Worm (Caenorhabditis elegans): Measurements from ENCODE around the gene srm-3.

The srm-3 gene

ce11 chrIV:9696513-9696912, 47.7 kb downstream of the srm-3 start:
- no peak for TF ChIP-seq elt-1 (tag; optimal IDR thresholded peaks at IDR 0.05)
- TF ChIP-seq nhr-237 (tag; optimal IDR thresholded peaks at IDR 0.05) = no peak
- TF ChIP-seq F13H6.1 (tag; optimal IDR thresholded peaks at IDR 0.05) = no peak
- no peak for TF ChIP-seq R02D3.7 (tag; optimal IDR thresholded peaks at IDR 0.05)
- TF ChIP-seq ZK546.5 (tag; optimal IDR thresholded peaks at IDR 0.05) = no peak
- TF ChIP-seq sma-3 (GFP tag; optimal IDR thresholded peaks at IDR 0.05) = no peak
- TF ChIP-seq dmd-4 (tag; optimal IDR thresholded peaks at IDR 0.05) = no peak
- TF ChIP-seq egl-27 (tag; optimal IDR thresholded peaks at IDR 0.05) = no peak
- TF ChIP-seq nhr-77 (tag; optimal IDR thresholded peaks at IDR 0.05) = no peak
- no peak for TF ChIP-seq nhr-23 (tag; optimal IDR thresholded peaks at IDR 0.05)
- TF ChIP-seq gmeb-1 (tag; optimal IDR thresholded peaks at IDR 0.05) = no peak
- TF ChIP-seq unc-62 (GFP tag; optimal IDR thresholded peaks at IDR 0.05) = no peak
- no peak for TF ChIP-seq aly-2 (tag; optimal IDR thresholded peaks at IDR 0.05)

- TF ChIP-seq nhr-21 (tag; optimal IDR thresholded peaks at IDR 0.05) (no peak), nhr-11 (tag; optimal IDR thresholded peaks at IDR 0.05) (no peak), mdl-1 (tag; optimal IDR thresholded peaks at IDR 0.05) (no peak), lsy-2 (tag; optimal IDR thresholded peaks at IDR 0.05) (no peak), elt-3 (tag; optimal IDR thresholded peaks at IDR 0.05) (no peak), alr-1 (tag; optimal IDR thresholded peaks at IDR 0.05) (no peak), ceh-82 (tag; optimal IDR thresholded peaks at IDR 0.05) (no peak), R02D3.7 (tag; optimal IDR thresholded peaks at IDR 0.05) (no peak), sem-4 (tag; optimal IDR thresholded peaks at IDR 0.05) (no peak), nhr-237 (tag; optimal IDR thresholded peaks at IDR 0.05) (no peak), unc-39 (tag; optimal IDR thresholded peaks at IDR 0.05) (no peak), crh-2 (tag; optimal IDR thresholded peaks at IDR 0.05) (no peak), mbf-1 (tag; optimal IDR thresholded peaks at IDR 0.05) (no peak), zag-1 (tag; optimal IDR thresholded peaks at IDR 0.05) (no peak)
Observed at ce11 chrIV:9697869-9698268, 49.1 kb downstream of the srm-3 start.

- TF ChIP-seq egl-27 (tag; optimal IDR thresholded peaks at IDR 0.05) = no peak
- no peak for TF ChIP-seq elt-1 (tag; optimal IDR thresholded peaks at IDR 0.05)
- TF ChIP-seq ama-1 (optimal IDR thresholded peaks at IDR 0.05) = no peak
- TF ChIP-seq unc-39 (tag; optimal IDR thresholded peaks at IDR 0.05) = no peak
- TF ChIP-seq nhr-25 (tag; optimal IDR thresholded peaks at IDR 0.05) = no peak
- TF ChIP-seq mdl-1 (tag; optimal IDR thresholded peaks at IDR 0.05) = no peak
- no peak for TF ChIP-seq crh-2 (tag; optimal IDR thresholded peaks at IDR 0.05)
- no peak for TF ChIP-seq sma-9 (GFP tag; optimal IDR thresholded peaks at IDR 0.05)
- TF ChIP-seq sma-9 (tag; optimal IDR thresholded peaks at IDR 0.05) = no peak
Observed at ce11 chrIV:9699062-9699461, 50.3 kb downstream of the srm-3 start.

Data from whole organism, L2 larva.